Worm (Caenorhabditis elegans) whole organism, L4/young adult: ENCODE results near the gene fbxa-12.
A peak's percentile ranks its signal among the peaks of the same experiment; 100 is the strongest.

Experiments
- W03F9.2 ChIP-seq: fragments of 150-350 bp; optimal IDR thresholded peaks from 2 replicates; lab custom pipeline; 2014; ENCODE audit warnings: missing biosample characterization, missing genetic modification characterization
- dao-5 ChIP-seq: sonication (generic microtip); optimal IDR thresholded peaks from 2 replicates; lab custom pipeline; 2016; ENCODE audit warnings: missing genotype, missing genetic modification characterization, moderate library complexity, missing compliant biosample characterization
- him-1 ChIP-seq: sonication (generic microtip); optimal IDR thresholded peaks from 2 replicates; lab custom pipeline; 2016; ENCODE audit warnings: missing genotype, missing genetic modification reagents, missing genetic modification characterization, missing compliant biosample characterization

DNA sequence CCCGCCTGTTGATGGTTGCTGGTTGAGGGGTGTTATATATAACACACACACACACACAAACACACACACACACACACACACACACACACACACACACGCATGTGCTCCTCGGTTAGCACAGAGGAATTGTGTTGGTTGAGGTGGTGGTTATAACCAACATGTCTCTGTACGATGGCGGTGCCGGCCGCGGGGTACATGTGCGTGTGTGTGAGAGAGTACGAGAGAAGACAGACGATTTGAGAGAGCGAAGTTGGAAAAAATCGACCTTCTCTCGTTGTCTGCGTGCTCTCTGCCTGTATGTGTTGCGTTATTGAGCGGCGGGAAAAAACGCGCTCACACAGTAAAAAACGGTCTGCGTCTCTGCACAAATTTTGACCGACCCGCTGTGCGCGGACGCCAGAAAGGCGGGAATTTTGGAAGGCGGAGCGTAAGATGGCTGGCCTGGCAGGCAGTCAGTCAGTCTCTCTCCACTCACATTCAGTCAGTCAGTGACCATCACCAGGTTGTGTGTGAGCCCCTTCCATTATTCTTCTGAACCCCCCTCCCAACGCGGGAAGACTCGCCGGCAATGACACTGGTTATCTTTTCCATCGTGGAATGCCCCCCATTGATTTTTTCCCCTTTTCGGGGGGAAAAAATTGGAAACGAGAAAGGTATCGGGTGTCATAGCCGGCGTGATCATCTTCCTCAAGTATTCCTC is 47.5 kb upstream of the fbxa-12 start:
- TF ChIP-seq W03F9.2 (tag; lab: Kevin White, UChicago) (peak; percentile 67), dao-5 (tag; lab: Kevin White, UChicago) (peak; percentile 43), him-1 (tag; lab: Kevin White, UChicago) (no peak)
